Worm (Caenorhabditis elegans) whole organism, young adult: Measurements from ENCODE around the gene C10G8.3.
"Not testable (repeated sequence)": the region's sequence is repeated elsewhere in the genome, so short reads cannot be mapped to it uniquely, and the experiment has no call there.

Experiments used
- K11D2.4 ChIP-seq: fragments of 200-800 bp; sonication (Bioruptor generic); IDR thresholded peaks from 2 replicates; pipeline ENCODE4 v1.3.6; 2022; ENCODE audit warnings: missing genetic modification reagents, missing genetic modification characterization, missing compliant biosample characterization
- Y53F4B.3 ChIP-seq: fragments of 200-800 bp; sonication (Bioruptor generic); IDR thresholded peaks from 2 replicates; pipeline ENCODE4 v1.3.6; 2022; ENCODE audit warnings: missing genetic modification reagents, missing genetic modification characterization, missing compliant biosample characterization
- Y53G8AR.9 ChIP-seq: fragments of 200-800 bp; sonication (Bioruptor generic); conservative IDR thresholded peaks from 2 replicates; pipeline ENCODE4 v1.3.6; 2022; ENCODE audit warnings: missing genetic modification reagents, missing genetic modification characterization, missing compliant biosample characterization
- ceh-58 ChIP-seq: fragments of 200-800 bp; sonication (Bioruptor generic); IDR thresholded peaks from 2 replicates; pipeline ENCODE4 v1.3.6; 2022; ENCODE audit warnings: missing genetic modification characterization, missing compliant biosample characterization
- hsf-1 ChIP-seq: fragments of 200-800 bp; sonication (Bioruptor generic); IDR thresholded peaks from 2 replicates; pipeline ENCODE4 v1.3.6; 2022; ENCODE audit warnings: missing genetic modification reagents, missing genetic modification characterization, missing compliant biosample characterization
- madf-8 ChIP-seq: fragments of 200-800 bp; sonication (Bioruptor generic); conservative IDR thresholded peaks from 2 replicates; pipeline ENCODE4 v1.3.6; 2022; ENCODE audit warnings: missing genetic modification reagents, missing genetic modification characterization, missing compliant biosample characterization
- pha-4 ChIP-seq: fragments of 150-350 bp; sonication (generic microtip); optimal IDR thresholded peaks from 2 replicates; lab custom pipeline; 2014; ENCODE audit warnings: missing biosample characterization, missing genetic modification reagents, missing genetic modification characterization
- snpc-1.1 ChIP-seq: sonication (generic microtip); optimal IDR thresholded peaks from 2 replicates; lab custom pipeline; 2017; ENCODE audit warnings: missing genetic modification characterization, mild to moderate bottlenecking, missing compliant biosample characterization, antibody characterized with exemption, moderate library complexity, missing genotype, missing genetic modification reagents; ENCODE audit not compliant: insufficient read depth
- somi-1 ChIP-seq: fragments of 200-800 bp; sonication (Bioruptor generic); optimal IDR thresholded peaks from 2 replicates; lab custom pipeline; 2018; ENCODE audit warnings: mild to moderate bottlenecking, missing genetic modification characterization, missing compliant biosample characterization
- unc-130 ChIP-seq: sonication (generic microtip); optimal IDR thresholded peaks from 2 replicates; lab custom pipeline; 2016; ENCODE audit warnings: missing genetic modification reagents, missing genetic modification characterization, missing compliant biosample characterization
- unc-62 ChIP-seq: fragments of 150-350 bp; optimal IDR thresholded peaks from 2 replicates; lab custom pipeline; 2014; ENCODE audit warnings: missing biosample characterization, missing genetic modification reagents, missing genetic modification characterization
- ztf-26 ChIP-seq: sonication (generic microtip); optimal IDR thresholded peaks from 2 replicates; lab custom pipeline; 2017; ENCODE audit warnings: missing genetic modification characterization, missing compliant biosample characterization

ce11 chrV:5284270-5284980, 28.1 kb upstream of the C10G8.3 start:
- TF ChIP-seq Y53G8AR.9 (GFP tag; lab: Robert Waterston, UW); ceh-58 (GFP tag; lab: Robert Waterston, UW); unc-62; hsf-1 (GFP tag; lab: Robert Waterston, UW); unc-130 (GFP tag; lab: Kevin White, UChicago); somi-1 (GFP tag; lab: Kevin White, UChicago); Y53F4B.3 (GFP tag; lab: Robert Waterston, UW); snpc-1.1; pha-4; madf-8 (GFP tag; lab: Robert Waterston, UW); ztf-26 (tag; lab: Kevin White, UChicago); K11D2.4: not testable (repeated sequence)
